Fruit fly (Drosophila melanogaster): ENCODE results near the gene CG5346.

dm6 chr3R:22525073-22525413, 3.4 kb downstream of the CG5346 start:
- no peak for TF ChIP-seq psq (GFP tag; optimal IDR thresholded peaks at IDR 0.05)
- no peak for TF ChIP-seq OdsH (GFP tag; optimal IDR thresholded peaks at IDR 0.05)
- no peak for TF ChIP-seq jim (GFP tag; optimal IDR thresholded peaks at IDR 0.05)
- no peak for TF ChIP-seq h (GFP tag; optimal IDR thresholded peaks at IDR 0.05)
- no peak for TF ChIP-seq dmrt93B (GFP tag; optimal IDR thresholded peaks at IDR 0.05)

All from whole organism, wandering third instar larva.